Worm (Caenorhabditis elegans) whole organism, L4/young adult: ENCODE results near the gene R05H10.1.

ENCODE experiments used
- W03F9.2 ChIP-seq: fragments of 150-350 bp; optimal IDR thresholded peaks from 2 replicates; lab custom pipeline; 2014; ENCODE audit warnings: missing biosample characterization, missing genetic modification characterization
- dao-5 ChIP-seq: sonication (generic microtip); optimal IDR thresholded peaks from 2 replicates; lab custom pipeline; 2016; ENCODE audit warnings: missing genotype, missing genetic modification characterization, moderate library complexity, missing compliant biosample characterization
- him-1 ChIP-seq: sonication (generic microtip); optimal IDR thresholded peaks from 2 replicates; lab custom pipeline; 2016; ENCODE audit warnings: missing genotype, missing genetic modification reagents, missing genetic modification characterization, missing compliant biosample characterization

R05H10.1 gene

DNA sequence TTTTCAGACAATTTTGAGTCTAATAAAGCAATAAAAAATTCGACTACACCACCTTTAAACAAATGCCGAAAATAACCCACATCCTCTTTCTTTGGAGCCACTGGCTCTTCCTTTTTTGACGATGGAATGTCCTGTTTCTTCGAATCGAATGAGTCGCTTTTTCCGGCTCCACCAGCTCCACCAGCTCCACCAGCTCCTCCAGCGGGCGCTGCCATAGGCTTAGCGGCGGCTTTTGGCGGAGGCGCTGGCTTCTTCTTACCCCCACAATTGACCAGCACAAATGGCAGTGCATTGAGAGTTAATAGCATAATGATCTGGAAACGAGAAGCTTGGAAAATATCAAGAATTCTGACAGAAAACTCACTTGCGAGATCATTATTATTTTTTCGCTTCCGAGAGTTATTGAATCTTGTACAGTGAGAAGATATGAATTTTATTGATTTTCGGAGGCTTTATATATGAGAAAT is 25.2 kb downstream of the R05H10.1 start, which contains the start of gene Y53F4A.2:
TSS of gene Y53F4A.2 (minus strand) at position 417 of the 467 bp plus-strand sequence.
- TF ChIP-seq dao-5 (tag; lab: Kevin White, UChicago) = no peak
- no peak for TF ChIP-seq him-1 (tag; lab: Kevin White, UChicago)
- no peak for TF ChIP-seq W03F9.2 (tag; lab: Kevin White, UChicago)

DNA sequence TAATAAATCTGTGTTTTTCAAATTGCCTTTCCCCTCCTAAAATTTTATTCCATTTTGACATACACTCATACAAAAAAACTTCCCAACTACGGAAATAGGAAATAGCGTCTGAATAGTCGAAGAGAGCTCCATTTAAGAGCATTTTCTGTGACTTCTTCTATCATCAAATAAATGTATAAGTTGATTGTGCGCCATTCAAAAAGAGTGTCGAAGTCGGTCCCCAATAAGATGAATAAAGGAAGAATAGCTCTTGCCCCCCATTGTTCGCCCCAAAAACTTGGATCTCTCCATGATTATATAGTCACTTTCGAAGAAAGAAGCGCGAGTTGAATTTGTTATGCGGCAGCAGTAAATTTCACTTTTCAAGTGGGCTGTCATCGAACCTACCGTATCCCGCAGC is 40.9 kb downstream of the R05H10.1 start:
- no peak for TF ChIP-seq W03F9.2 (tag; lab: Kevin White, UChicago)
- no peak for TF ChIP-seq him-1 (tag; lab: Kevin White, UChicago)
- no peak for TF ChIP-seq dao-5 (tag; lab: Kevin White, UChicago)

- no peak for TF ChIP-seq dao-5 (tag; lab: Kevin White, UChicago)
- TF ChIP-seq him-1 (tag; lab: Kevin White, UChicago) = no peak
- no peak for TF ChIP-seq W03F9.2 (tag; lab: Kevin White, UChicago)
Measured at ce11 chrII:14896503-14896902, 44.9 kb downstream of the R05H10.1 start.

- TF ChIP-seq him-1 (tag; lab: Kevin White, UChicago) (no peak), W03F9.2 (tag; lab: Kevin White, UChicago) (no peak)
Measured at ce11 chrII:14902193-14902592, 50.6 kb downstream of the R05H10.1 start, which contains the start of gene cog-1. cog-1 (plus strand) TSS chrII:14902493.
